Worm (Caenorhabditis elegans): ENCODE data around the gene fbxb-46.

Gene fbxb-46

DNA sequence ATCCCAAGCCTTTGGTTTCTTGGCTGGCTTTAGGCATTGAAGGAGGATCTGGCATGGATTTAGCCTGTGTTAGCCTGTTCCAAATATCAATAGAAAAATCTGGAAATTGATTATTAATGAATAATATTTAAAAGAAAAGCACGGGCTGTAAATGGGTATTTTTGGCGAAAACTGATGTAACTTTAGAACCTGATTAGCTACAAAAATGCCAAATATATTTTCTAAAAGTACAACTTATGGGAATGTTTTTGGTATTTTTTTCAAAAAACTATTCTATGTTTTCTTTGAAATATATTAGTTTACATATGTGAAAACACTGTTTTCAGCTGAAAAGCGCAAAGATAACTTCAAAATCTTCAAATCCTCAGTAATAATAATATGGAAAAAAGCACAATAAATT lies 29.7 kb upstream of the fbxb-46 start, which contains the start of gene bath-26:
bath-26 (minus strand) TSS at position 101 of the 400 bp plus-strand sequence.
- peak in 1 of 2 experiments; percentile 30 for TF ChIP-seq unc-62 (GFP tag; optimal IDR thresholded peaks at IDR 0.05 in 1 of 2)
- TF ChIP-seq unc-62 (tag; optimal IDR thresholded peaks at IDR 0.05), result no peak
- no peak for TF ChIP-seq tag-97 (GFP tag; IDR thresholded peaks at IDR 0.05)

DNA sequence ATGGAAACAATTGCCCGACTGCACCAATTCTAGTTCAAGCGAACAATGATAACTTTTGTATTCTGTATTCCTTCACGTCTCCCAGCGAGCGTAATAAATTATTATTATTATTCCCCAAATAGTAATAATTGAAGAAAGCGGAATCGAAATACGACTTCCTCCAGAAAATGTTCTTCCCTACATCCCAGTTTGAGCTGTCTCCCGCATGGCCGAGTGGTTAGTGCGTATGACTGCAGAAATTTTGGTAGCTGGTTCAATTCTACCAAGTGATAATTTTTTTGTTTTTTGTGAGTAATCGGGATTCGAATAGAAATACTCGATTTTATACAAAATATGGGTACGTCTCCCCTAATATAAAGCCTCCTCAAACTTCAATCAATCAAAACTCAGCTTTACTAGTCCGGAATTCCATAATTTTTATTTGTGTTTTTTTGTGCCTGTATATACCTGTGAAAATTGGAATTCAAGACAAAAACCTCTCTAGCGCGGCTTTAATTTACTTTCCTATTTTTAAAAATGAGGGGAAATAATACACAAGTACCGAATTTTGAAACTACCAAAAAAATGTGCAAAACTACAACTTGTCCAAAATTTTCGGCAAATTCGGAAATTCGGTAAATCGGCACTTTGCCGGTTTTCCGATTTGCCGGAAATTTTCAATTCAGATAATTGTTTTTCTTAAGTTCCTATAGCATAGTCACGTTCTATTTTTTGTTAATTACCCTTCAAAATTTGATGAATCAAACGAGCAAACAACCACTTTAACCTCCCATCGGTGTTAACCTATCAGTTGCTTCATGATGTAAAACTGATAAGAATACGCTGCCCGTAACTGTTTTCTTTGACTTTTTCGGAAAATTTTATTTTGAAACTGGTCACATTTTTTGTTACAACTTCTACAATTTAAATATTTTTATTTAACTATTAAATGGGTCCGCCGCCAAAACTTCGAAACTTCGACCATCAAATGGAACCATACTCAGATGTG lies 26.5 kb upstream of the fbxb-46 start, which contains the start of gene bath-46:
bath-46 (plus strand) TSS at position 806 of the 988 bp plus-strand sequence.
- TF ChIP-seq zfp-3 (GFP tag; conservative IDR thresholded peaks at IDR 0.05) (no peak), Y48G9A.11 (GFP tag; IDR thresholded peaks at IDR 0.05) (no peak), F37D6.2 (tag; optimal IDR thresholded peaks at IDR 0.05) (no peak), mes-2 (tag; optimal IDR thresholded peaks at IDR 0.05; ENCODE audit: poor library complexity, severe bottlenecking) (no peak), fkh-10 (GFP tag; optimal IDR thresholded peaks at IDR 0.05) (no peak), R02D3.7 (tag; optimal IDR thresholded peaks at IDR 0.05) (no peak), ces-1 (GFP tag; optimal IDR thresholded peaks at IDR 0.05) (no peak), mxl-2 (GFP tag; conservative IDR thresholded peaks at IDR 0.05) (no peak), lin-13 (GFP tag; optimal IDR thresholded peaks at IDR 0.05) (no peak), daf-19 (GFP tag; conservative IDR thresholded peaks at IDR 0.05) (no peak), snpc-4 (tag; optimal IDR thresholded peaks at IDR 0.05) (no peak), dve-1 (tag; optimal IDR thresholded peaks at IDR 0.05; ENCODE audit: insufficient read depth) (no peak), daf-8 (GFP tag; IDR thresholded peaks at IDR 0.05) (no peak), zag-1 (tag; optimal IDR thresholded peaks at IDR 0.05) (no peak), zfp-2 (tag; optimal IDR thresholded peaks at IDR 0.05) (no peak), mep-1 (tag; optimal IDR thresholded peaks at IDR 0.05) (no peak), set-16 (GFP tag; IDR thresholded peaks at IDR 0.05) (no peak), Y105C5A.15 (GFP tag; IDR thresholded peaks at IDR 0.05) (0 out of 2 replicates have a peak, but pooled peaks have one; percentile 35), hif-1 (tag; optimal IDR thresholded peaks at IDR 0.05) (no peak), gei-8 (GFP tag; optimal IDR thresholded peaks at IDR 0.05) (no peak), nhr-42 (GFP tag; IDR thresholded peaks at IDR 0.05) (no peak), mdt-29 (GFP tag; IDR thresholded peaks at IDR 0.05) (no peak), arid-1 (GFP tag; conservative IDR thresholded peaks at IDR 0.05) (0 out of 2 replicates have a peak, but pooled peaks have one; percentile 8), dmd-6 (GFP tag; IDR thresholded peaks at IDR 0.05) (peak; percentile 34; the same call in 1 of the 2 replicates), nhr-11 (tag; optimal IDR thresholded peaks at IDR 0.05) (no peak), hmg-1.1 (GFP tag; IDR thresholded peaks at IDR 0.05) (no peak), Y5F2A.4 (GFP tag; optimal IDR thresholded peaks at IDR 0.05) (no peak), daf-12 (tag; optimal IDR thresholded peaks at IDR 0.05) (no peak), sdz-12 (GFP tag; optimal IDR thresholded peaks at IDR 0.05) (no peak), spr-3 (GFP tag; optimal IDR thresholded peaks at IDR 0.05) (no peak), ceh-44 (GFP tag; IDR thresholded peaks at IDR 0.05) (no peak), hlh-11 (tag; optimal IDR thresholded peaks at IDR 0.05) (peak; percentile 48), nhr-10 (tag; optimal IDR thresholded peaks at IDR 0.05) (no peak), nhr-77 (tag; optimal IDR thresholded peaks at IDR 0.05) (no peak), skn-1 (tag; optimal IDR thresholded peaks at IDR 0.05) (no peak), aly-2 (tag; optimal IDR thresholded peaks at IDR 0.05) (no peak), nhr-111 (GFP tag; optimal IDR thresholded peaks at IDR 0.05) (no peak), unc-39 (tag; optimal IDR thresholded peaks at IDR 0.05) (no peak), fos-1 (tag; optimal IDR thresholded peaks at IDR 0.05) (no peak), madf-5 (GFP tag; IDR thresholded peaks at IDR 0.05) (no peak), zip-11 (GFP tag; IDR thresholded peaks at IDR 0.05) (no peak), D1046.2 (GFP tag; IDR thresholded peaks at IDR 0.05) (no peak), php-3 (GFP tag; IDR thresholded peaks at IDR 0.05) (no peak), nhr-28 (tag; optimal IDR thresholded peaks at IDR 0.05) (peak; percentile 57), ctbp-1 (GFP tag; IDR thresholded peaks at IDR 0.05) (no peak)

Measured in whole organism, L4 larva.